Worm (Caenorhabditis elegans) whole organism, L3 larva: ENCODE measurements around the gene pes-5.

Experiments
- aly-2 ChIP-seq: fragments of 150-350 bp; optimal IDR thresholded peaks from 2 replicates; lab custom pipeline; 2014; ENCODE audit warnings: missing biosample characterization, missing genetic modification characterization
- ceh-82 ChIP-seq: fragments of 150-350 bp; optimal IDR thresholded peaks from 2 replicates; lab custom pipeline; 2014; ENCODE audit warnings: missing biosample characterization, missing genetic modification characterization
- elt-2 ChIP-seq: sonication (generic microtip); optimal IDR thresholded peaks from 2 replicates; lab custom pipeline; 2016; ENCODE audit warnings: missing genetic modification reagents, mild to moderate bottlenecking, missing genetic modification characterization, missing compliant biosample characterization
- zag-1 ChIP-seq: fragments of 150-350 bp; optimal IDR thresholded peaks from 2 replicates; lab custom pipeline; 2014; ENCODE audit warnings: missing biosample characterization, missing genetic modification characterization

DNA sequence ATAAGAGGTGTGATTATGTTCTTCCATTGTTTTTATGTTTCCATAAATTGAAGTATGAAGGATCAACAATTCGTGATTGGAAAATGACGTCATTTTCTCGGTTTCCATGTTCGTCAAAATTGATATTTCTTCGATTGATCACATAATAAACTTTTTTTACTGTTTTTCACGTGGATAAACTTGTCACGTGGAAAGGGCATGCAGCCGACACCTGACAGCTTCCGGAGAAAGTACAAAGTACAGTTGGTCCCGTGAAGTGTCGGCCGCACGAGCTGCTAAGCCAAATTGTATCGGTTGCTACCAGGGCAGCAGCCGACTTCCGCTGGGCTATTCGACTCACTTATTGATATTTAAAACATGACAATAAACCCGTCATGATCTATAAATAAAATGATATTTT, 11.8 kb upstream of the pes-5 start:
- no peak for TF ChIP-seq elt-2 (tag; lab: Kevin White, UChicago)
- no peak for TF ChIP-seq zag-1 (tag; lab: Kevin White, UChicago)
- TF ChIP-seq ceh-82: no peak
- TF ChIP-seq aly-2 (tag; lab: Kevin White, UChicago): no peak
